Fruit fly (Drosophila melanogaster) whole organism, embryonic: Measurements from ENCODE around the gene Sirt6.

ENCODE experiments used
- ATbp ChIP-seq: fragments of 200-800 bp; sonication (Bioruptor generic); optimal IDR thresholded peaks from 2 replicates; lab custom pipeline; 2017; ENCODE audit warnings: missing biosample characterization, mild to moderate bottlenecking, missing genetic modification characterization, missing genetic modification reagents
- Abd-B ChIP-seq: fragments of 200-800 bp; sonication (Bioruptor generic); optimal IDR thresholded peaks from 2 replicates; lab custom pipeline; 2018; ENCODE audit warnings: missing biosample characterization, mild to moderate bottlenecking, missing genetic modification characterization, moderate library complexity
- Asciz ChIP-seq: fragments of 200-800 bp; sonication (Bioruptor generic); optimal IDR thresholded peaks from 2 replicates; lab custom pipeline; 2017; ENCODE audit warnings: missing biosample characterization, mild to moderate bottlenecking, missing genetic modification characterization, missing genetic modification reagents
- Bgb ChIP-seq: fragments of 200-800 bp; sonication (Bioruptor generic); IDR thresholded peaks from 2 replicates; pipeline ENCODE4 v1.3.6; 2022; ENCODE audit warnings: missing biosample characterization, missing genetic modification characterization; ENCODE audit not compliant: partially characterized antibody
- CG1024 ChIP-seq: fragments of 200-800 bp; sonication (Bioruptor generic); IDR thresholded peaks from 2 replicates; pipeline ENCODE4 v1.3.6; 2022; ENCODE audit warnings: missing biosample characterization, missing genetic modification characterization
- CG11093 ChIP-seq: fragments of 200-800 bp; sonication (Bioruptor generic); IDR thresholded peaks from 3 replicates; pipeline ENCODE4 v1.3.6; 2022; ENCODE audit warnings: missing biosample characterization, missing genetic modification characterization
- CG12155 ChIP-seq: fragments of 200-800 bp; sonication (Bioruptor generic); optimal IDR thresholded peaks from 3 replicates; lab custom pipeline; 2016; ENCODE audit warnings: missing biosample characterization, missing genetic modification characterization
- CG12299 ChIP-seq: fragments of 200-800 bp; sonication (Bioruptor generic); optimal IDR thresholded peaks from 2 replicates; lab custom pipeline; 2018; ENCODE audit warnings: missing biosample characterization, mild to moderate bottlenecking, missing genetic modification characterization
- CG13287 ChIP-seq: fragments of 200-800 bp; sonication (Bioruptor generic); IDR thresholded peaks from 2 replicates; pipeline ENCODE4 v1.3.6; 2022; ENCODE audit warnings: missing biosample characterization, missing genetic modification characterization; ENCODE audit not compliant: partially characterized antibody
- CG14014 ChIP-seq: fragments of 200-800 bp; sonication (Bioruptor generic); IDR thresholded peaks from 2 replicates; pipeline ENCODE4 v1.3.6; 2022; ENCODE audit warnings: missing biosample characterization, missing genetic modification characterization
- CG14050 ChIP-seq: fragments of 200-800 bp; sonication (Bioruptor generic); IDR thresholded peaks from 3 replicates; pipeline ENCODE4 v1.3.6; 2022; ENCODE audit warnings: missing biosample characterization, missing genetic modification characterization
- CG18262 ChIP-seq: fragments of 200-800 bp; optimal IDR thresholded peaks from 3 replicates; lab custom pipeline; 2019; ENCODE audit warnings: missing biosample characterization, mild to moderate bottlenecking, missing genetic modification characterization, moderate library complexity
- CG2202 ChIP-seq: fragments of 200-800 bp; sonication (Bioruptor generic); optimal IDR thresholded peaks from 2 replicates; lab custom pipeline; 2018; ENCODE audit warnings: missing biosample characterization, mild to moderate bottlenecking, missing genetic modification characterization
- CG2889 ChIP-seq: fragments of 200-800 bp; sonication (Bioruptor generic); IDR thresholded peaks from 3 replicates; pipeline ENCODE4 v1.3.6; 2022; ENCODE audit warnings: missing biosample characterization, missing genetic modification characterization
- CG33557 ChIP-seq: fragments of 200-800 bp; sonication (Bioruptor generic); optimal IDR thresholded peaks from 2 replicates; lab custom pipeline; 2019; ENCODE audit warnings: missing biosample characterization, mild to moderate bottlenecking, missing genetic modification characterization, moderate library complexity
- CG4617 ChIP-seq: fragments of 200-800 bp; sonication (Bioruptor generic); optimal IDR thresholded peaks from 3 replicates; lab custom pipeline; 2016; ENCODE audit warnings: missing biosample characterization, missing genetic modification characterization, borderline replicate concordance
- CG6272 ChIP-seq: fragments of 200-800 bp; sonication (Bioruptor generic); IDR thresholded peaks from 2 replicates; pipeline ENCODE4 v1.3.6; 2022; ENCODE audit warnings: missing biosample characterization, missing genetic modification characterization
- CG7786 ChIP-seq: fragments of 200-800 bp; sonication (Bioruptor generic); optimal IDR thresholded peaks from 2 replicates; lab custom pipeline; 2016; ENCODE audit warnings: missing biosample characterization, missing genetic modification characterization
- CG8944 ChIP-seq: fragments of 200-800 bp; sonication (Bioruptor generic); optimal IDR thresholded peaks from 3 replicates; lab custom pipeline; 2016; ENCODE audit warnings: missing biosample characterization, missing genetic modification characterization
- CTCF ChIP-seq: fragments of 200-800 bp; sonication (Bioruptor generic); optimal IDR thresholded peaks from 2 replicates; lab custom pipeline; 2017; ENCODE audit warnings: missing biosample characterization, mild to moderate bottlenecking, missing genetic modification characterization, moderate library complexity
- CkIIα-i1 ChIP-seq: fragments of 200-800 bp; sonication (Bioruptor generic); IDR thresholded peaks from 2 replicates; pipeline ENCODE4 v1.3.6; 2022; ENCODE audit warnings: missing biosample characterization, missing genetic modification characterization
- CrebB ChIP-seq: fragments of 200-800 bp; sonication (Bioruptor generic); optimal IDR thresholded peaks from 3 replicates; lab custom pipeline; 2018; ENCODE audit warnings: missing biosample characterization, mild to moderate bottlenecking, missing genetic modification characterization
- D ChIP-seq, 2 experiments: fragments of 200-800 bp in 1 of 2; fragments of >200 bp in 1 of 2; sonication (Bioruptor generic) in 1 of 2; optimal IDR thresholded peaks; 2 replicates in 1 of 2; 3 replicates in 1 of 2; lab custom pipeline; 2017; ENCODE audit warnings: mild to moderate bottlenecking in 1 of 2, missing biosample characterization in 1 of 2, missing genetic modification characterization in 1 of 2, missing genetic modification reagents in 1 of 2
- Doc3 ChIP-seq: fragments of 200-800 bp; sonication (Bioruptor generic); IDR thresholded peaks from 3 replicates; pipeline ENCODE4 v1.3.6; 2022; ENCODE audit warnings: missing biosample characterization, missing genetic modification characterization; ENCODE audit not compliant: partially characterized antibody
- ERR ChIP-seq: fragments of 200-800 bp; sonication (Bioruptor generic); optimal IDR thresholded peaks from 2 replicates; lab custom pipeline; 2016; ENCODE audit warnings: missing biosample characterization, missing genetic modification characterization
- HHEX ChIP-seq: fragments of 200-800 bp; sonication (Bioruptor generic); optimal IDR thresholded peaks from 3 replicates; lab custom pipeline; 2017; ENCODE audit warnings: missing biosample characterization, mild to moderate bottlenecking, missing genetic modification characterization, missing genetic modification reagents
- HLH3B ChIP-seq: fragments of 200-800 bp; sonication (Bioruptor generic); IDR thresholded peaks from 2 replicates; pipeline ENCODE4 v1.3.6; 2022; ENCODE audit warnings: missing biosample characterization, missing genetic modification characterization
- Hmx ChIP-seq: fragments of 200-800 bp; sonication (Bioruptor generic); optimal IDR thresholded peaks from 2 replicates; lab custom pipeline; 2016; ENCODE audit warnings: missing biosample characterization, missing genetic modification characterization
- MESR4 ChIP-seq: fragments of 200-800 bp; sonication (Bioruptor generic); optimal IDR thresholded peaks from 2 replicates; lab custom pipeline; 2018; ENCODE audit warnings: missing biosample characterization, mild to moderate bottlenecking, missing genetic modification characterization, moderate library complexity
- Pdp1 ChIP-seq, 2 experiments: fragments of 200-800 bp; sonication (Bioruptor generic); optimal IDR thresholded peaks; 3 replicates each; lab custom pipeline; 2016; ENCODE audit warnings: missing biosample characterization in 2 of 2, missing genetic modification characterization in 2 of 2, mild to moderate bottlenecking in 1 of 2, moderate library complexity in 1 of 2
- Poxn ChIP-seq: fragments of 200-800 bp; sonication (Bioruptor generic); IDR thresholded peaks from 2 replicates; pipeline ENCODE4 v1.3.6; 2022; ENCODE audit warnings: missing biosample characterization, missing genetic modification characterization
- Scr ChIP-seq: fragments of 200-800 bp; sonication (Bioruptor generic); IDR thresholded peaks from 2 replicates; pipeline ENCODE4 v1.3.6; 2022; ENCODE audit warnings: missing biosample characterization, missing genetic modification characterization; ENCODE audit not compliant: partially characterized antibody
- Sox102F ChIP-seq: fragments of 200-800 bp; sonication (Bioruptor generic); optimal IDR thresholded peaks from 2 replicates; lab custom pipeline; 2018; ENCODE audit warnings: missing biosample characterization, mild to moderate bottlenecking, missing genetic modification characterization, moderate library complexity
- abd-A ChIP-seq: fragments of 200-800 bp; sonication (Bioruptor generic); optimal IDR thresholded peaks from 3 replicates; lab custom pipeline; 2019; ENCODE audit warnings: missing biosample characterization, mild to moderate bottlenecking, missing genetic modification characterization, moderate library complexity
- ara ChIP-seq: fragments of 200-800 bp; sonication (Bioruptor generic); IDR thresholded peaks from 2 replicates; pipeline ENCODE4 v1.3.6; 2022; ENCODE audit warnings: missing biosample characterization, missing genetic modification characterization
- crp ChIP-seq, 2 experiments: fragments of 200-800 bp; sonication (Bioruptor generic); optimal IDR thresholded peaks; 2 replicates in 1 of 2; 3 replicates in 1 of 2; lab custom pipeline; 2017; ENCODE audit warnings: missing biosample characterization in 2 of 2, missing genetic modification characterization in 2 of 2, mild to moderate bottlenecking in 1 of 2, moderate library complexity in 1 of 2
- dpn ChIP-seq, 2 experiments: fragments of 200-800 bp; sonication (Bioruptor generic); optimal IDR thresholded peaks; 3 replicates each; lab custom pipeline; 2016; ENCODE audit warnings: missing biosample characterization in 2 of 2, missing genetic modification characterization in 2 of 2
- gt ChIP-seq: fragments of 200-800 bp; sonication (Bioruptor generic); IDR thresholded peaks from 2 replicates; pipeline ENCODE4 v1.3.6; 2022; ENCODE audit warnings: missing biosample characterization, missing genetic modification characterization
- her ChIP-seq: fragments of 200-800 bp; sonication (Bioruptor generic); optimal IDR thresholded peaks from 2 replicates; lab custom pipeline; 2016; ENCODE audit warnings: missing biosample characterization, missing genetic modification characterization
- knrl ChIP-seq: fragments of 200-800 bp; sonication (Bioruptor generic); IDR thresholded peaks from 3 replicates; pipeline ENCODE4 v1.3.6; 2022; ENCODE audit warnings: missing biosample characterization, missing genetic modification characterization; ENCODE audit not compliant: partially characterized antibody
- mam ChIP-seq: fragments of 200-800 bp; sonication (Bioruptor generic); optimal IDR thresholded peaks from 3 replicates; lab custom pipeline; 2016; ENCODE audit warnings: missing biosample characterization, missing genetic modification characterization
- pros ChIP-seq: fragments of 200-800 bp; sonication (Bioruptor generic); optimal IDR thresholded peaks from 3 replicates; lab custom pipeline; 2019; ENCODE audit warnings: missing biosample characterization, mild to moderate bottlenecking, missing genetic modification characterization, moderate library complexity
- ranshi ChIP-seq: fragments of 200-800 bp; sonication (Bioruptor generic); IDR thresholded peaks from 2 replicates; pipeline ENCODE4 v1.3.6; 2022; ENCODE audit warnings: missing biosample characterization, missing genetic modification characterization
- run ChIP-seq: fragments of 200-800 bp; sonication (Bioruptor generic); optimal IDR thresholded peaks from 3 replicates; lab custom pipeline; 2018; ENCODE audit warnings: missing biosample characterization, mild to moderate bottlenecking, missing genetic modification characterization
- seq ChIP-seq: fragments of 200-800 bp; sonication (Bioruptor generic); IDR thresholded peaks from 2 replicates; pipeline ENCODE4 v1.3.6; 2022; ENCODE audit warnings: missing biosample characterization, missing genetic modification characterization
- sim ChIP-seq: fragments of 200-800 bp; sonication (Bioruptor generic); IDR thresholded peaks from 2 replicates; pipeline ENCODE4 v1.3.6; 2022; ENCODE audit warnings: missing biosample characterization, missing genetic modification characterization
- sima ChIP-seq: fragments of 200-800 bp; sonication (Bioruptor generic); optimal IDR thresholded peaks from 2 replicates; lab custom pipeline; 2016; ENCODE audit warnings: missing biosample characterization, missing genetic modification characterization
- twi ChIP-seq: fragments of 200-800 bp; optimal IDR thresholded peaks from 2 replicates; lab custom pipeline; 2019; ENCODE audit warnings: missing biosample characterization, mild to moderate bottlenecking, missing genetic modification characterization, moderate library complexity
- wek ChIP-seq: fragments of 200-800 bp; sonication (Bioruptor generic); optimal IDR thresholded peaks from 3 replicates; lab custom pipeline; 2018; ENCODE audit warnings: missing biosample characterization, mild to moderate bottlenecking, missing genetic modification characterization, moderate library complexity

Gene Sirt6

dm6 chr3R:10268865-10269442 lies 7.3 kb upstream of the Sirt6 start (continued):
- TF ChIP-seq CkIIα-i1 (GFP tag; lab: Robert Waterston, UW): 0 out of 2 replicates have a peak, but pooled peaks have one; percentile 10
- TF ChIP-seq Asciz: peak; percentile 67
- no peak for TF ChIP-seq crp (GFP tag; optimal IDR thresholded peaks at IDR 0.05; lab: Kevin White, UChicago)
- peak; percentile 82 for TF ChIP-seq Sox102F (GFP tag; lab: Kevin White, UChicago)
- TF ChIP-seq CG12155 (GFP tag; lab: Kevin White, UChicago): peak; percentile 44
- TF ChIP-seq seq (GFP tag; lab: Robert Waterston, UW): peak; percentile 64; the same call in 1 of the 2 replicates
- 0 out of 2 replicates have a peak, but pooled peaks have one; percentile 25 for TF ChIP-seq gt (GFP tag; lab: Robert Waterston, UW)
- TF ChIP-seq CG7786: peak; percentile 64
- TF ChIP-seq Abd-B: peak; percentile 32
- no peak for TF ChIP-seq Bgb (GFP tag; lab: Robert Waterston, UW)
- TF ChIP-seq sim: no peak
- TF ChIP-seq CG11093: peak; percentile 65
- TF ChIP-seq ATbp: peak; percentile 58
- TF ChIP-seq twi (tag; lab: Kevin White, UChicago): no peak
- TF ChIP-seq CG14014 (GFP tag; lab: Robert Waterston, UW): peak; percentile 78
- TF ChIP-seq CG4617 (GFP tag; lab: Kevin White, UChicago): no peak
- peak; percentile 69 for TF ChIP-seq mam (GFP tag; lab: Kevin White, UChicago)
- no peak for TF ChIP-seq Doc3 (GFP tag; lab: Robert Waterston, UW)
- peak; percentile 69 for TF ChIP-seq ranshi (GFP tag; lab: Robert Waterston, UW)
- TF ChIP-seq HLH3B (GFP tag; lab: Robert Waterston, UW): peak; percentile 82
- peak; percentile 48 for TF ChIP-seq HHEX (GFP tag; lab: Kevin White, UChicago)
- no peak for TF ChIP-seq wek (GFP tag; lab: Kevin White, UChicago)
- no peak for TF ChIP-seq Scr (GFP tag; lab: Robert Waterston, UW)
- no peak for TF ChIP-seq sima (GFP tag; lab: Kevin White, UChicago)
- peak; percentile 42 for TF ChIP-seq ERR
- TF ChIP-seq CG1024 (GFP tag; lab: Robert Waterston, UW): peak; percentile 82
- peak; percentile 48; the same call in 1 of the 2 replicates for TF ChIP-seq CG6272 (GFP tag; lab: Robert Waterston, UW)
- TF ChIP-seq CG14050 (GFP tag; lab: Robert Waterston, UW): peak; percentile 77
- TF ChIP-seq dpn (GFP tag; optimal IDR thresholded peaks at IDR 0.05; lab: Kevin White, UChicago): peak; percentile 65
- TF ChIP-seq abd-A (tag; lab: Kevin White, UChicago): no peak
- TF ChIP-seq CG2202: no peak
- TF ChIP-seq CG33557 (GFP tag; lab: Kevin White, UChicago): no peak
- TF ChIP-seq run (tag; lab: Kevin White, UChicago): no peak
- TF ChIP-seq CTCF: no peak
- TF ChIP-seq CG13287 (GFP tag; lab: Robert Waterston, UW): no peak
- TF ChIP-seq CG12299 (tag; lab: Kevin White, UChicago): peak; percentile 2
- TF ChIP-seq MESR4 (GFP tag; lab: Kevin White, UChicago): no peak
- peak; percentile 52 for TF ChIP-seq CG8944
- TF ChIP-seq knrl: no peak
- peak; percentile 75; the same call in 2 of the 3 replicates for TF ChIP-seq CG2889 (GFP tag; lab: Robert Waterston, UW)
- no peak for TF ChIP-seq Poxn (GFP tag; lab: Robert Waterston, UW)
- TF ChIP-seq CG18262: no peak
- peak; percentile 71 for TF ChIP-seq ara (GFP tag; lab: Robert Waterston, UW)
- peak; percentile 6 to 52 for TF ChIP-seq Pdp1 (GFP tag; optimal IDR thresholded peaks at IDR 0.05; lab: Kevin White, UChicago)
- TF ChIP-seq Hmx (GFP tag; lab: Kevin White, UChicago): peak; percentile 15
- no peak for TF ChIP-seq CrebB (tag; lab: Kevin White, UChicago)
- TF ChIP-seq her (GFP tag; lab: Kevin White, UChicago): no peak
- TF ChIP-seq pros (GFP tag; lab: Kevin White, UChicago): no peak
- no peak for TF ChIP-seq D (optimal IDR thresholded peaks at IDR 0.05; lab: Kevin White, UChicago)
- TF ChIP-seq D (GFP tag; optimal IDR thresholded peaks at IDR 0.05; lab: Kevin White, UChicago): peak; percentile 32
